Fruit fly (Drosophila melanogaster) whole organism, prepupa: ENCODE results near the gene CG16762.

ENCODE experiments used
- CG10669 ChIP-seq: fragments of 200-800 bp; sonication (Bioruptor generic); optimal IDR thresholded peaks from 3 replicates; lab custom pipeline; 2018; ENCODE audit warnings: missing biosample characterization, mild to moderate bottlenecking, missing genetic modification characterization, moderate library complexity
- CG1621 ChIP-seq: fragments of 200-800 bp; sonication (Bioruptor generic); optimal IDR thresholded peaks from 3 replicates; lab custom pipeline; 2018; ENCODE audit warnings: missing biosample characterization, mild to moderate bottlenecking, missing genetic modification characterization
- CG16779 ChIP-seq: fragments of 200-800 bp; sonication (Bioruptor generic); optimal IDR thresholded peaks from 3 replicates; lab custom pipeline; 2017; ENCODE audit warnings: missing biosample characterization, mild to moderate bottlenecking, missing genetic modification characterization
- CG4318 ChIP-seq: fragments of 200-800 bp; sonication (Bioruptor generic); optimal IDR thresholded peaks from 3 replicates; lab custom pipeline; 2017; ENCODE audit warnings: missing biosample characterization, mild to moderate bottlenecking, missing genetic modification characterization
- CG8119 ChIP-seq: fragments of 200-800 bp; sonication (Bioruptor generic); IDR thresholded peaks from 3 replicates; pipeline ENCODE4 v1.3.6; 2022; ENCODE audit warnings: missing biosample characterization, missing genetic modification characterization
- Eip75B ChIP-seq: fragments of 200-800 bp; sonication (Bioruptor generic); optimal IDR thresholded peaks from 3 replicates; lab custom pipeline; 2016; ENCODE audit warnings: missing biosample characterization, missing genetic modification characterization
- Ets21C ChIP-seq: fragments of 200-800 bp; sonication (Bioruptor generic); optimal IDR thresholded peaks from 3 replicates; lab custom pipeline; 2016; ENCODE audit warnings: missing biosample characterization, missing genetic modification characterization
- Hr39 ChIP-seq: fragments of 200-800 bp; sonication (Bioruptor generic); optimal IDR thresholded peaks from 2 replicates; lab custom pipeline; 2016; ENCODE audit warnings: missing biosample characterization, missing genetic modification characterization
- Smox ChIP-seq: fragments of 200-800 bp; sonication (Bioruptor generic); optimal IDR thresholded peaks from 3 replicates; lab custom pipeline; 2016; ENCODE audit warnings: missing biosample characterization, missing genetic modification characterization
- Sox14 ChIP-seq: fragments of 200-800 bp; sonication (Bioruptor generic); optimal IDR thresholded peaks from 3 replicates; lab custom pipeline; 2016; ENCODE audit warnings: missing biosample characterization, missing genetic modification characterization
- dsx ChIP-seq: fragments of 200-800 bp; optimal IDR thresholded peaks from 3 replicates; lab custom pipeline; 2019; ENCODE audit warnings: missing biosample characterization, mild to moderate bottlenecking, missing genetic modification characterization, moderate library complexity; ENCODE audit not compliant: poor library complexity, severe bottlenecking
- spab ChIP-seq: fragments of 200-800 bp; sonication (Bioruptor generic); optimal IDR thresholded peaks from 2 replicates; lab custom pipeline; 2017; ENCODE audit warnings: missing biosample characterization, mild to moderate bottlenecking, missing genetic modification characterization, missing genetic modification reagents
- vri ChIP-seq: fragments of 200-800 bp; sonication (Bioruptor generic); optimal IDR thresholded peaks from 3 replicates; lab custom pipeline; 2016; ENCODE audit warnings: missing biosample characterization, mild to moderate bottlenecking, missing genetic modification characterization

DNA sequence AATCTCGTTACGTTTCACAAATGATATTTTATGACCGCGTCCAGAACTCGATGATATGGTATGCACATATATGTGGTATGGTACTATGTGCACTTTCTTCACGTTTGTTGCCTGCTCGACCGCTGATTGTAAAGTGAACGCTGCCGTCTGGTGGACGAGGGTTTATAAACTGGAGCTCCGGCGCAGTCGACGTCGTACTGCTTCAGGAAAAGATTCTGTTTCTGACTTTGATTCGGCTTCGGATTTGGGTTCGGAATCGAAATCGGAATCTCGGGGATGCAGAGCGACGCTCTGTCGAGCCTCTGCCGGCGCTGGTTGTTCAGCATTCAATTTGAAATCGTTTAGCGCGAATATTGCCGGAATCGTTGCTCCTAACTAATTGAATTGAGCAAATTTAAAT lies 28.1 kb upstream of the CG16762 start, which contains the start of gene CG16758:
- TF ChIP-seq CG16779 (tag; lab: Kevin White, UChicago) (no peak), Hr39 (GFP tag; lab: Kevin White, UChicago) (no peak), CG10669 (no peak), CG4318 (GFP tag; lab: Kevin White, UChicago) (no peak), Smox (GFP tag; lab: Kevin White, UChicago) (no peak), Eip75B (GFP tag; lab: Kevin White, UChicago) (no peak), dsx (GFP tag; lab: Kevin White, UChicago) (no peak), Ets21C (GFP tag; lab: Kevin White, UChicago) (no peak), CG1621 (tag; lab: Kevin White, UChicago) (no peak), vri (GFP tag; lab: Kevin White, UChicago) (peak; percentile 16), CG8119 (GFP tag; lab: Robert Waterston, UW) (no peak), spab (GFP tag; lab: Kevin White, UChicago) (no peak), Sox14 (GFP tag; lab: Kevin White, UChicago) (no peak)
